Worm (Caenorhabditis elegans) whole organism, L4/young adult: ENCODE results near the gene C18A3.3.

Experiments used
- W03F9.2 ChIP-seq: fragments of 150-350 bp; optimal IDR thresholded peaks from 2 replicates; lab custom pipeline; 2014; ENCODE audit warnings: missing biosample characterization, missing genetic modification characterization
- dao-5 ChIP-seq: sonication (generic microtip); optimal IDR thresholded peaks from 2 replicates; lab custom pipeline; 2016; ENCODE audit warnings: missing genotype, missing genetic modification characterization, moderate library complexity, missing compliant biosample characterization
- him-1 ChIP-seq: sonication (generic microtip); optimal IDR thresholded peaks from 2 replicates; lab custom pipeline; 2016; ENCODE audit warnings: missing genotype, missing genetic modification reagents, missing genetic modification characterization, missing compliant biosample characterization

DNA sequence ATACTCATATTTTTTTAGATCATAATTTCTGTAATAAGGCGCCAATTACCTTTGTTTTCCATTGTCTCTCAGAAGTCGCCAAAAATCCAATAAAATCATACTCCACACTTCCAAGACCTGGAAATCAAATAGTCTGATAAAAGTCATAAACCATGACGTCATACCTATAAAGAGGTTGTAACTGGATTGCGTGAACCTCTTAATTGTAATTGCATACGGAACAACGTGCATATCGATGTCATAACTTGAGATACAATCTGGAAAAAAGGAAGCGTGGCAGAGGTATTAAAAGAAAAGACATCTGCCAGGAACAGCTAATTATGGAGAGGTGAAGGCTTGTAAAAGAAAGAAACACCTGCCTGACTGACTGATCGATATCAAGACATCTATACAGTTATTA lies 29.0 kb downstream of the C18A3.3 start, which contains the start of gene F10C1.9:
- TF ChIP-seq him-1 (tag; lab: Kevin White, UChicago) = no peak
- no peak for TF ChIP-seq W03F9.2 (tag; lab: Kevin White, UChicago)
- no peak for TF ChIP-seq dao-5 (tag; lab: Kevin White, UChicago)
